Worm (Caenorhabditis elegans) whole organism, L4/young adult: ENCODE data around the gene ima-3.

ENCODE experiments used
- W03F9.2 ChIP-seq: fragments of 150-350 bp; optimal IDR thresholded peaks from 2 replicates; lab custom pipeline; 2014; ENCODE audit warnings: missing biosample characterization, missing genetic modification characterization
- dao-5 ChIP-seq: sonication (generic microtip); optimal IDR thresholded peaks from 2 replicates; lab custom pipeline; 2016; ENCODE audit warnings: missing genotype, missing genetic modification characterization, moderate library complexity, missing compliant biosample characterization
- him-1 ChIP-seq: sonication (generic microtip); optimal IDR thresholded peaks from 2 replicates; lab custom pipeline; 2016; ENCODE audit warnings: missing genotype, missing genetic modification reagents, missing genetic modification characterization, missing compliant biosample characterization

DNA sequence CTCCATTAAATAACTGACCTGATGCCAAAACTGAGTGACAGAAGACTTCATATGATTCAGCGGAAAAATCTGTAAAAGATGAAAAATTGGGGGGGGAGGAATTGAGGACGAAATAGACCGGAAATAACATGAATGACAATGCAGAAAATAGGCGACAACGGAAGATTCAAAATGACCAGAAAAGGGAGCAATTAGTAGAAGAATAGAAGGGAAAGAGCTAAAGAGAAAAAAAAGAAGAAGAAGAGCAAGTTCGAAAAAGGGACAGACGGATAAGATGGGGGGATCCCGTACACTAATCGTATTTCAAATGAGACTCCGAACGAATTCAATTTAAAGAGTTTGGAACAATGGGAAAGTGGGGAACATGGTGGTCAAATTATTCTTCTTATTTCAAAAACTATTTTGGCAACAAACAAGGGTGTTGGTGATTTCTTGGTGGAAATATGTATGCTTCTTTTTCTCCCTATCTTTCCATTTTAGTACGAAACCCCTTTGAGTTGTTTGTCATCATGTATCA lies 18.9 kb downstream of the ima-3 start, which contains the start of gene R05G6.10:
- TF ChIP-seq him-1 (tag; lab: Kevin White, UChicago) (no peak), dao-5 (no peak), W03F9.2 (tag; lab: Kevin White, UChicago) (no peak)
